Fruit fly (Drosophila melanogaster) whole organism, pupa: ENCODE data around the gene CG17440.

Experiments used
- CG10348 ChIP-seq: fragments of 200-800 bp; sonication (Bioruptor generic); IDR thresholded peaks from 2 replicates; pipeline ENCODE4 v1.3.6; 2022; ENCODE audit warnings: missing biosample characterization, missing genetic modification characterization
- CG12605 ChIP-seq: fragments of 200-800 bp; sonication (Bioruptor generic); IDR thresholded peaks from 2 replicates; pipeline ENCODE4 v1.3.6; 2022; ENCODE audit warnings: missing biosample characterization, missing genetic modification characterization
- CG13204 ChIP-seq: fragments of 200-800 bp; sonication (Bioruptor generic); optimal IDR thresholded peaks from 2 replicates; lab custom pipeline; 2018; ENCODE audit warnings: missing biosample characterization, mild to moderate bottlenecking, missing genetic modification characterization, moderate library complexity
- CG14655 ChIP-seq: fragments of 200-800 bp; sonication (Bioruptor generic); optimal IDR thresholded peaks from 3 replicates; lab custom pipeline; 2017; ENCODE audit warnings: mild to moderate bottlenecking, missing biosample characterization, missing genetic modification reagents, missing genetic modification characterization
- CG15710 ChIP-seq: fragments of 200-800 bp; sonication (Bioruptor generic); optimal IDR thresholded peaks from 2 replicates; lab custom pipeline; 2018; ENCODE audit warnings: missing biosample characterization, mild to moderate bottlenecking, missing genetic modification characterization, moderate library complexity
- CG17806 ChIP-seq: fragments of 200-800 bp; sonication (Bioruptor generic); optimal IDR thresholded peaks from 2 replicates; lab custom pipeline; 2018; ENCODE audit warnings: missing biosample characterization, mild to moderate bottlenecking, missing genetic modification characterization, moderate library complexity
- CG32121 ChIP-seq: fragments of 200-800 bp; sonication (Bioruptor generic); IDR thresholded peaks from 2 replicates; pipeline ENCODE4 v1.3.6; 2022; ENCODE audit warnings: missing biosample characterization, missing genetic modification characterization
- CG34367 ChIP-seq: fragments of 200-800 bp; sonication (Bioruptor generic); optimal IDR thresholded peaks from 2 replicates; lab custom pipeline; 2018; ENCODE audit warnings: missing biosample characterization, mild to moderate bottlenecking, missing genetic modification characterization
- CG4496 ChIP-seq: fragments of 200-800 bp; sonication (Bioruptor generic); IDR thresholded peaks from 3 replicates; pipeline ENCODE4 v1.3.6; 2022; ENCODE audit warnings: missing biosample characterization, missing genetic modification characterization
- CG8159 ChIP-seq: fragments of 200-800 bp; sonication (Bioruptor generic); optimal IDR thresholded peaks from 3 replicates; lab custom pipeline; 2018; ENCODE audit warnings: missing biosample characterization, mild to moderate bottlenecking, missing genetic modification characterization, moderate library complexity
- CG8301 ChIP-seq: fragments of 200-800 bp; sonication (Bioruptor generic); optimal IDR thresholded peaks from 2 replicates; lab custom pipeline; 2018; ENCODE audit warnings: missing biosample characterization, mild to moderate bottlenecking, missing genetic modification characterization
- CG9948 ChIP-seq: fragments of 200-800 bp; sonication (Bioruptor generic); optimal IDR thresholded peaks from 2 replicates; lab custom pipeline; 2018; ENCODE audit warnings: missing biosample characterization, mild to moderate bottlenecking, missing genetic modification characterization, moderate library complexity
- D1 ChIP-seq: fragments of 200-800 bp; sonication (Bioruptor generic); optimal IDR thresholded peaks from 2 replicates; lab custom pipeline; 2018; ENCODE audit warnings: missing biosample characterization, mild to moderate bottlenecking, missing genetic modification characterization, moderate library complexity
- EcR ChIP-seq: fragments of 200-800 bp; sonication (Bioruptor generic); optimal IDR thresholded peaks from 3 replicates; lab custom pipeline; 2019; ENCODE audit warnings: missing biosample characterization, missing genetic modification characterization, mild to moderate bottlenecking, moderate library complexity, missing genetic modification reagents
- Ets98B ChIP-seq: fragments of 200-800 bp; sonication (Bioruptor generic); IDR thresholded peaks from 2 replicates; pipeline ENCODE4 v1.3.6; 2022; ENCODE audit warnings: missing biosample characterization, missing genetic modification characterization
- Pif1A ChIP-seq: fragments of 200-800 bp; sonication (Bioruptor generic); optimal IDR thresholded peaks from 3 replicates; lab custom pipeline; 2016; ENCODE audit warnings: missing biosample characterization, missing genetic modification characterization
- Pif1B ChIP-seq: fragments of 200-800 bp; sonication (Bioruptor generic); optimal IDR thresholded peaks from 3 replicates; lab custom pipeline; 2016; ENCODE audit warnings: missing biosample characterization, missing genetic modification characterization
- Snoo ChIP-seq: fragments of 200-800 bp; sonication (Bioruptor generic); optimal IDR thresholded peaks from 3 replicates; lab custom pipeline; 2017; ENCODE audit warnings: missing biosample characterization, mild to moderate bottlenecking, missing genetic modification characterization, inconsistent platforms
- fd96Ca ChIP-seq: fragments of 200-800 bp; sonication (Bioruptor generic); IDR thresholded peaks from 3 replicates; pipeline ENCODE4 v1.3.6; 2022; ENCODE audit warnings: missing biosample characterization, missing genetic modification characterization
- gl ChIP-seq: fragments of 200-800 bp; sonication (Bioruptor generic); optimal IDR thresholded peaks from 2 replicates; lab custom pipeline; 2018; ENCODE audit warnings: missing biosample characterization, mild to moderate bottlenecking, missing genetic modification characterization
- rn ChIP-seq: fragments of 200-800 bp; sonication (Bioruptor generic); IDR thresholded peaks from 2 replicates; pipeline ENCODE4 v1.3.6; 2022; ENCODE audit warnings: missing biosample characterization, missing genetic modification characterization

CG17440 gene

DNA sequence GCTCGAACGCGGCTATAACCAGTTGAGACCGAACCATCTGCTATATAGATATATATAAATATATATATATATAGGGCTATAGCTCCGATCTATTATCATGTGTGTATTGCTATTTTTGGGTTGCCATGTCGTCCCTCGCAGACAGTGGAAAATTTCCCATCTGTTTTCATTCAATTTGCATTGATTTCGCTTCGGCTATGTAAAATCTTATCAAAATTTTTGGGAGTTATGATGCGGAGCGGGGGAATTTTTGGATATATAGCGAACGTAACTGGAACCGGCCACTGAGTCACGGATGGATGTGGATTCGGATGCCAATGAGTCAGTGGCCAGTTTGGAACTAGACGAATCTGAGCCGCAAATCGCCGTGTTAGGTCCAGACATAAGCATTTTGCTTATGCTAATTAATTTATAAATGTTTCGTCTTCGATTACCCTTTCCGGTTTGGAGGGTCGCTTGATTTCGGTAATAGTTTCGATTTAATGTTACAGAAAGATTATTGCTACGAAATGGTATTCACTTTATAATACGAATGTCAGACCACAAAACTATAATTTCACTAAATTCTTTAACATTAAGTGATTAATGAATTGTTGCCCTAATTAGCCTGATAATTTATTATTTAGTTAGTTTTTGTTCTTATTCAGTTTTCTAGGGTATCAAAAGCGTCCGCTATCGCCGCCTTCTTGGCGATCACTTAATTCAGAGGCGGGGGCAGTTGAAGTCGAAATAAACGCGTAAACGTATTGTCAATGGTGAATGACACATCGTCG lies 28.1 kb upstream of the CG17440 start:
- TF ChIP-seq CG9948 (tag; lab: Kevin White, UChicago): no peak
- TF ChIP-seq CG13204 (GFP tag; lab: Kevin White, UChicago): no peak
- no peak for TF ChIP-seq rn (GFP tag; lab: Robert Waterston, UW)
- no peak for TF ChIP-seq EcR (GFP tag; lab: Kevin White, UChicago)
- no peak for TF ChIP-seq fd96Ca (GFP tag; lab: Robert Waterston, UW)
- TF ChIP-seq CG10348 (GFP tag; lab: Robert Waterston, UW): no peak
- no peak for TF ChIP-seq CG8159 (tag; lab: Kevin White, UChicago)
- TF ChIP-seq Pif1B (GFP tag; lab: Kevin White, UChicago): no peak
- TF ChIP-seq CG4496 (GFP tag; lab: Robert Waterston, UW): no peak
- TF ChIP-seq Snoo: no peak
- TF ChIP-seq CG32121 (GFP tag; lab: Robert Waterston, UW): no peak
- TF ChIP-seq D1 (tag; lab: Kevin White, UChicago): no peak
- TF ChIP-seq CG34367 (tag; lab: Kevin White, UChicago): no peak
- TF ChIP-seq gl: no peak
- TF ChIP-seq CG8301 (tag; lab: Kevin White, UChicago): no peak
- TF ChIP-seq Pif1A (GFP tag; lab: Kevin White, UChicago): no peak

DNA sequence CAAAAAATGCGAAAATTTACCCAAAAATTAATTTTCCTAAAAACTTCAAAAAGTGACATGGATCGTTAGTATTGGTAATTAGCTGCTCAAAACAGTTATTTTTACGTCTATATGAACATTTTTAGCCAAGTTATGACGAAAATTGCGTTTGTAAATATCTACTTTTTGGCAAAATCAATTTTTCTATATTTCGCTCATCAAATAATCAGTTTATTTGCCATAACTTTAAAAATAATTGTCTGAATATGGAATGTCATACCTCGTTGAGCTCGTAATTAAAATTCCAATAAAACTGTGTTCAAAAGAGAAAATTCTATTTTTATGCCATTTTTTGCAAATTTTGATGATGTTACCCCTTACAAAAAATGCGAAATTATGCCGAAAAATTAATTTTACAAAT lies 26.8 kb upstream of the CG17440 start:
- TF ChIP-seq CG17806 (tag; lab: Kevin White, UChicago) (no peak), CG14655 (GFP tag; lab: Kevin White, UChicago) (no peak), CG8301 (tag; lab: Kevin White, UChicago) (no peak), Ets98B (no peak), fd96Ca (GFP tag; lab: Robert Waterston, UW) (no peak), EcR (GFP tag; lab: Kevin White, UChicago) (no peak), CG12605 (GFP tag; lab: Robert Waterston, UW) (no peak), D1 (tag; lab: Kevin White, UChicago) (no peak)
- TF ChIP-seq, all 21 proteins: peak for 0

DNA sequence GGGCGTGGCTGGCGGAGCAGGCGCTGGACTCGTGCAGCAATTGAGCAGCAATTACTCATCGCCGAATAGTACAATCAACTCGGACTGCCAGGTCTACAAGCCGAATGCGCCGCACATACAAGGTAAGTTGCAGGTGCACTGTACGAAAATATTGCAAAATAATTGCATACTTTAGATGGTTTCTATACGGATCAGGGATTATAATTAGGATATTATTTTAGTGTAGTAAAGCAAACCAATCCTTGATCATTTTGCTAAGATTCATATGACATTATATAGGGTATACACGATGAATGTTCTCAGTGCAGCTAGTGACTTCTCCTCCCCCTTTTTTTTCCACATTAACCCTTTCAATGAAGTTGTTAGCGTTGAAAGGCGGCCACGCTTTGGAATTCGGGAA lies 25.8 kb upstream of the CG17440 start:
- TF ChIP-seq CG15710: peak; percentile 15
- TF ChIP-seq CG14655 (GFP tag; lab: Kevin White, UChicago): peak; percentile 4
- TF ChIP-seq CG8159 (tag; lab: Kevin White, UChicago): peak; percentile 35
- no peak for TF ChIP-seq Ets98B
- peak; percentile 6 for TF ChIP-seq CG17806 (tag; lab: Kevin White, UChicago)
- TF ChIP-seq Snoo: no peak
- TF ChIP-seq CG12605 (GFP tag; lab: Robert Waterston, UW): no peak

dm6 chrX:9291270-9291669 lies 21.5 kb upstream of the CG17440 start:
- no peak for TF ChIP-seq D1 (tag; lab: Kevin White, UChicago)
- TF ChIP-seq CG10348 (GFP tag; lab: Robert Waterston, UW): no peak
- no peak for TF ChIP-seq Snoo
- TF ChIP-seq CG9948 (tag; lab: Kevin White, UChicago): no peak
- TF ChIP-seq CG8301 (tag; lab: Kevin White, UChicago): no peak
- TF ChIP-seq Pif1A (GFP tag; lab: Kevin White, UChicago): no peak
- no peak for TF ChIP-seq Ets98B
- no peak for TF ChIP-seq EcR (GFP tag; lab: Kevin White, UChicago)
- TF ChIP-seq CG32121 (GFP tag; lab: Robert Waterston, UW): no peak
- TF ChIP-seq CG4496 (GFP tag; lab: Robert Waterston, UW): no peak
- TF ChIP-seq Pif1B (GFP tag; lab: Kevin White, UChicago): no peak
- no peak for TF ChIP-seq CG15710
- TF ChIP-seq CG8159 (tag; lab: Kevin White, UChicago): no peak
- no peak for TF ChIP-seq fd96Ca (GFP tag; lab: Robert Waterston, UW)
- TF ChIP-seq CG12605 (GFP tag; lab: Robert Waterston, UW): no peak
- TF ChIP-seq rn (GFP tag; lab: Robert Waterston, UW): no peak

dm6 chrX:9286386-9286785 lies 16.7 kb upstream of the CG17440 start:
- no peak for TF ChIP-seq CG10348 (GFP tag; lab: Robert Waterston, UW)
- TF ChIP-seq D1 (tag; lab: Kevin White, UChicago): no peak

DNA sequence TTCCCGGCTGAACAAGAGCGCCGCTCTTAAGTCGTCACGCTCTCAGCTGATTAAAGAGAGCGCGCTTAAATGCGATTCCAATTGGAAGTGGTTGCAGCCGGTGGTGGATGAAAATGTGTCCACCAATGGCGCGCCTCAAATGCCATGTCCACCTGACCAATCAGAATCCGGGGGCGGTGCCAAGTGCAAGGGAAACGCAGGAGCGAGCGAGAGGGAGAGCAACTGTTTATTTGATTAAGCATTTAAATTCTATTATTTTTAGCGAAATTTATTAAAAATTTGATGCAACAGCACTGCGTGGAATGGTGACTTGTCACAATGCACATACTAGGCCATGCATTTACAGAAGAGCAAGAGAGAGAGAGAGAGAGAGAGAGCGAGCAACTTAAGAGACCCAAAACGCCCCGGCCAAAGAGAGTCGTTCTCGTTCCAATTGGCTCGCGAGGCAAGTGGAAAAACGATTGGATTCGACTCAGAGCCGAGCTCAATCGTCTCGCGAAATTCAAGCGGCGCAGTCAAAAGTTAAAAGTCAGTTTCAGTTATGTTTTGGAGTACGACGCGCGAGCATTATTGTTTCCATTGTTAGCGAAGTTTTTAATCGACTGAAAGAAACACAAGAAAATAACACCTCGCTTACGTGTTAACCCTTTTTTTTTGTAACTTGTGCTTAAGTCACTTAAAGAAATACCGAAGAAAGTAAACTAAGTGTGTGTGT lies 14.5 kb upstream of the CG17440 start, which contains the start of gene lz:
Gene lz (plus strand): TSS at position 626 of the 715 bp plus-strand sequence.
- TF ChIP-seq CG4496 (GFP tag; lab: Robert Waterston, UW) (no peak), CG13204 (GFP tag; lab: Kevin White, UChicago) (no peak), CG12605 (GFP tag; lab: Robert Waterston, UW) (peak; percentile 28; the same call in 1 of the 2 replicates), fd96Ca (GFP tag; lab: Robert Waterston, UW) (no peak), gl (no peak), Ets98B (no peak; the same call in 1 of the 2 replicates)
- TF ChIP-seq, all 21 proteins: peak for 1
